Fruit fly (Drosophila melanogaster): Measurements from ENCODE around the gene ab.

DNA sequence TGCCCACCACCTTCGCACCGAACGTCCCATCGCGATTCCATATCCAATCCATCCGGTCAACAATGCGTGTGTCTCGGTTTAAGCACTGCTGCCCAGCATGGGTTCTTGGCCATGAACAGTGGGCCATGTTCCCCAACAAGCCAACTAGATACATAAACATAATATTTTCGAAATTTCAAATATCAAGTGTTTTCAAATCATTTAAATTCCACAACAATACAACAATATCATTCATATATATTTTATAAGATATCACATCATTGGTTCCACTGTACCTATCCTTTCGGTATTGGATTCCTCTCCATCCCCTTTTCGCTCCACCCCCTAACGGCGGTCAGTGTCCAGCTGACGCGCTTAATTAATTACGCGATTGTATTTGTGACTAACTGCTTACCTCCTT lies 11.6 kb downstream of the ab start:
- TF ChIP-seq bab1 (GFP tag; optimal IDR thresholded peaks at IDR 0.05) = no peak
- no peak for TF ChIP-seq Mnt (GFP tag; optimal IDR thresholded peaks at IDR 0.05)
- TF ChIP-seq CG7045 (GFP tag; optimal IDR thresholded peaks at IDR 0.05) = no peak
- TF ChIP-seq kay (GFP tag; ENCODE audit: borderline replicate concordance) = no peak
- TF ChIP-seq Crg-1 (GFP tag; optimal IDR thresholded peaks at IDR 0.05) = no peak
- TF ChIP-seq CG1620 (GFP tag; optimal IDR thresholded peaks at IDR 0.05) = no peak
- TF ChIP-seq Clk (GFP tag; optimal IDR thresholded peaks at IDR 0.05) = no peak
- TF ChIP-seq pad (GFP tag; optimal IDR thresholded peaks at IDR 0.05) = no peak
- no peak for TF ChIP-seq ovo (GFP tag; optimal IDR thresholded peaks at IDR 0.05)

Data from whole organism, adult.